Worm (Caenorhabditis elegans) whole organism, late embryonic: Measurements from ENCODE around the gene Y45F10B.3.
A peak's percentile ranks its signal among the peaks of the same experiment; 100 is the strongest.

Source experiments
- ahr-1 ChIP-seq: sonication (generic microtip); optimal IDR thresholded peaks from 2 replicates; lab custom pipeline; 2016; ENCODE audit warnings: missing genetic modification characterization, missing compliant biosample characterization
- ama-1 ChIP-seq: fragments of 150-350 bp; optimal IDR thresholded peaks from 2 replicates; lab custom pipeline; 2014
- che-1 ChIP-seq: sonication (generic microtip); optimal IDR thresholded peaks from 2 replicates; lab custom pipeline; 2016; ENCODE audit warnings: mild to moderate bottlenecking, missing genetic modification characterization, missing compliant biosample characterization
- fkh-10 ChIP-seq: fragments of 150-350 bp; optimal IDR thresholded peaks from 2 replicates; lab custom pipeline; 2014; ENCODE audit warnings: missing biosample characterization, missing genetic modification reagents, missing genetic modification characterization
- hlh-15 ChIP-seq: sonication (generic microtip); optimal IDR thresholded peaks from 2 replicates; lab custom pipeline; 2016; ENCODE audit warnings: missing genetic modification characterization, missing compliant biosample characterization
- hlh-30 ChIP-seq: sonication (generic microtip); optimal IDR thresholded peaks from 2 replicates; lab custom pipeline; 2017; ENCODE audit warnings: antibody characterized with exemption, missing genetic modification characterization, missing compliant biosample characterization; ENCODE audit not compliant: insufficient read depth
- mec-3 ChIP-seq: sonication (generic microtip); optimal IDR thresholded peaks from 2 replicates; lab custom pipeline; 2016; ENCODE audit warnings: borderline replicate concordance, missing genetic modification characterization, missing compliant biosample characterization
- nfya-1 ChIP-seq: sonication (generic microtip); optimal IDR thresholded peaks from 2 replicates; lab custom pipeline; 2017; ENCODE audit warnings: missing genetic modification characterization, mild to moderate bottlenecking, missing compliant biosample characterization, antibody characterized with exemption, moderate library complexity
- npax-4 ChIP-seq: sonication (generic microtip); optimal IDR thresholded peaks from 2 replicates; lab custom pipeline; 2016; ENCODE audit warnings: missing genetic modification characterization, missing compliant biosample characterization
- pax-1 ChIP-seq: fragments of 150-350 bp; optimal IDR thresholded peaks from 2 replicates; lab custom pipeline; 2014; ENCODE audit warnings: missing biosample characterization, missing genetic modification characterization
- ttx-3 ChIP-seq: sonication (generic microtip); optimal IDR thresholded peaks from 2 replicates; lab custom pipeline; 2016; ENCODE audit warnings: missing genetic modification reagents, missing genetic modification characterization, missing compliant biosample characterization
- unc-42 ChIP-seq: sonication (generic microtip); optimal IDR thresholded peaks from 2 replicates; lab custom pipeline; 2016; ENCODE audit warnings: missing genotype, missing genetic modification characterization, missing compliant biosample characterization

DNA sequence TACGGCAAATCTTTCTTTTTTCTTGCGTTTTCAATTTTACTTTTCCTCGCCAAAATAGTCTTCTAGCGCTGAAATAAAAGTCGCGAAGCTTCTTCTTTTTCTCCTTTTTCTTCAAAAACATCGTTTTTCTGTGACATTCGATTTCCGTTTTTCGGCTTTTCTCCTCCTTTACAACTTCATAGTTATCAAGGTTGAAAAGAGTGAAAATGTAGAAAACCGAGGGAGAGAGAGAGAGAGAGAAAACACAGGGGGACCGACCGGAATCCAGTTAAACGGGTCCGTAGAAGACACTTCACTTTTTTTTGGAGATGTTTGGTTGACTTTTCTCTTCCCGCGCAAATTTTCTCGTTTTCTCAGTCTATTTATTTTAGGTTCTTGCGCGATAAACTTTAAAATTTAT lies 29.2 kb upstream of the Y45F10B.3 start:
- no peak for TF ChIP-seq ama-1 (lab: Kevin White, UChicago)
- TF ChIP-seq nfya-1 (tag; lab: Kevin White, UChicago): no peak
- no peak for TF ChIP-seq che-1
- no peak for TF ChIP-seq ahr-1 (tag; lab: Kevin White, UChicago)
- TF ChIP-seq fkh-10: no peak
- TF ChIP-seq npax-4 (tag; lab: Kevin White, UChicago): no peak
- TF ChIP-seq mec-3 (tag; lab: Kevin White, UChicago): no peak
- no peak for TF ChIP-seq hlh-30 (tag; lab: Kevin White, UChicago)
- no peak for TF ChIP-seq ttx-3 (tag; lab: Kevin White, UChicago)
- no peak for TF ChIP-seq pax-1
- peak; percentile 28 for TF ChIP-seq unc-42 (tag; lab: Kevin White, UChicago)
- TF ChIP-seq hlh-15 (tag; lab: Kevin White, UChicago): no peak
